Worm (Caenorhabditis elegans) whole organism, early embryonic: ENCODE data around the gene W01C8.1.

Experiments
- aly-1 ChIP-seq: sonication (generic microtip); optimal IDR thresholded peaks from 2 replicates; lab custom pipeline; 2016; ENCODE audit warnings: missing genetic modification characterization, missing compliant biosample characterization
- ama-1 ChIP-seq: fragments of 150-350 bp; optimal IDR thresholded peaks from 2 replicates; lab custom pipeline; 2014
- flt-1 ChIP-seq: fragments of 200-800 bp; sonication (Bioruptor generic); IDR thresholded peaks from 2 replicates; pipeline ENCODE4 v1.3.6; 2022; ENCODE audit warnings: missing genetic modification characterization, missing compliant biosample characterization
- hmg-4 ChIP-seq: fragments of 200-800 bp; sonication (Bioruptor generic); optimal IDR thresholded peaks from 2 replicates; lab custom pipeline; 2018; ENCODE audit warnings: mild to moderate bottlenecking, missing genetic modification characterization, missing compliant biosample characterization
- pes-1 ChIP-seq: fragments of 200-800 bp; sonication (Bioruptor generic); IDR thresholded peaks from 2 replicates; pipeline ENCODE4 v1.3.6; 2022; ENCODE audit warnings: missing genetic modification reagents, missing genetic modification characterization, missing compliant biosample characterization
- scrt-1 ChIP-seq: fragments of 200-800 bp; sonication (Bioruptor generic); IDR thresholded peaks from 2 replicates; pipeline ENCODE4 v1.3.6; 2022; ENCODE audit warnings: missing genetic modification characterization, missing compliant biosample characterization
- sea-1 ChIP-seq: fragments of 200-800 bp; sonication (Bioruptor generic); conservative IDR thresholded peaks from 2 replicates; pipeline ENCODE4 v1.3.6; 2022; ENCODE audit warnings: missing genetic modification characterization, missing compliant biosample characterization
- tbx-37 ChIP-seq: fragments of 200-800 bp; sonication (Bioruptor generic); conservative IDR thresholded peaks from 2 replicates; pipeline ENCODE4 v1.3.6; 2022; ENCODE audit warnings: missing genetic modification reagents, missing genetic modification characterization, missing compliant biosample characterization
- tra-4 ChIP-seq: sonication (generic microtip); optimal IDR thresholded peaks from 2 replicates; lab custom pipeline; 2017; ENCODE audit warnings: missing genetic modification characterization, missing compliant biosample characterization

DNA sequence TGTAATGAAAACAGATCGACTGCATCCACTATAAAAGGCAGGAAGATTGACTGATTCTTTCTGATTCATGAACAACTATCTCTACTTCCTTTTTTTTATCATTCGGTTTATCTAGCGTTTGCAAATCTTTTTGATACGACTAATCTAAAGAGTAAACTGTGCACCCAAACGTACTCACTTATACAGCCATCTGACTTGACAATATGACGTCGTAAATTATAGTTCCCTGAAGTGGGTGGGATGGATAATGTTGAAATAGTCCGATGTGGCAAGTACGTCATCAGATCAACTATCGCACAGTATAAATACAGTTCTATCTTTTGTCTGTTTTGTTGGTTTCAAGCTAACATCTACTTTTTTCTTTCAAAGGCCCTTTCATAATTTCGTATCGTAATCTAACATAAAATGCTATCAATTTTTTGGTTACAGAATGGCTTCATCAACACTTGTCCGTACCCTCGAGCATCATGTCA lies 45.2 kb upstream of the W01C8.1 start, which contains the start of gene T22B7.3:
- TF ChIP-seq flt-1 (no peak), ama-1 (lab: Kevin White, UChicago) (no peak), pes-1 (GFP tag; lab: Robert Waterston, UW) (no peak), sea-1 (GFP tag; lab: Robert Waterston, UW) (no peak), tbx-37 (no peak), tra-4 (tag; lab: Kevin White, UChicago) (no peak), hmg-4 (GFP tag; lab: Kevin White, UChicago) (no peak), scrt-1 (GFP tag; lab: Robert Waterston, UW) (no peak), aly-1 (tag; lab: Kevin White, UChicago) (no peak)
